Worm (Caenorhabditis elegans): ENCODE measurements around the gene F55B11.7.

F55B11.7 gene

DNA sequence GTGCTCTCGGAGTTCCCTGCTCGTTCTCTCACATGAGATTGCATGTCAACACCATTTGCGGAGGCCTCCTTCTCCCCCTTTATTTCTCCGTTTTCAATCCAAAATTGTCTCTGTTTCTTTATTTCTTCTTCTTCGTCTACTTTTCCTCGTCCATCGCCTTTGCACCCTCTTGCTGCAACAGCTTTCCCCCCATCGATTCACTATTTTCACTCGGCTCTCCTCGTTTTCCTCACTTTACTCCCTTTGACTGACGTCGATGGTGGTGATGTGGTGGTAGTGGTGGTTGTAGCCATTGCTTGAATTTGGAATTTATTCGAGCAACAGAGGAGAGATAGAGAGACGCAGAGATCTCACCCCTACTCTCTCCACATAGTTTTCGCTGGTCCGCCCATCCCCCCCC, 50.2 kb downstream of the F55B11.7 start (continued):
- TF ChIP-seq daf-12 (tag; optimal IDR thresholded peaks at IDR 0.05) (no peak), unc-39 (tag; optimal IDR thresholded peaks at IDR 0.05) (no peak), fkh-2 (tag; optimal IDR thresholded peaks at IDR 0.05) (no peak), mdl-1 (tag; optimal IDR thresholded peaks at IDR 0.05) (no peak), snpc-4 (tag; optimal IDR thresholded peaks at IDR 0.05) (no peak), fkh-10 (GFP tag; optimal IDR thresholded peaks at IDR 0.05) (peak; percentile 83)

Measured in whole organism, L3 larva.